Fruit fly (Drosophila melanogaster) S2 (cell line): ENCODE results near the gene kar.

Source experiments
- CG8478 ChIP-seq: fragments of >200 bp; optimal IDR thresholded peaks from 2 replicates; lab custom pipeline; 2018
- CTCF ChIP-seq, 2 experiments: fragments of >200 bp; optimal IDR thresholded peaks; 2 replicates each; lab custom pipeline; 2018

DNA sequence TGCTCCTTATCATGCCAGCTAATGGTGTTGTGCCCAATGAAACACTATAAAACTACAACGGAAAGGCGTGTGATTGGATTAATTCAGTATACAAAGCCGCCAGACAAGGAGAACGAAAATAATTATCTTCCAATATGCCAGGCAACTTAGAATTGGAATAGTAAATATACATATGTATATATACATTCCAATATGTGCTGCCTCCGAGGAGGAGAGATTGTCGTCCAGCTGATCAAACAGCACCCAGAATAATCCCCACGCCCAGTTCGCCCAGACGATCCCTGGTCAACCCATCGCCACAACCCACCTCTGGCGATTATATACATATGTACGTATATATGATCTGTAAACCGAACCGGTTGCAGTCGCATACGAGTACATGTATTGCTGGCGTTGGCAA lies 12.1 kb upstream of the kar start:
- no peak for TF ChIP-seq CG8478 (lab: Kevin White, UChicago)
- no peak for TF ChIP-seq CTCF (optimal IDR thresholded peaks at IDR 0.05; lab: Kevin White, UChicago)
